Fruit fly (Drosophila melanogaster) whole organism, embryonic: ENCODE results near the gene CG12081.
A peak's percentile ranks its signal among the peaks of the same experiment; 100 is the strongest.

Experiments
- Abd-B ChIP-seq: fragments of 200-800 bp; sonication (Bioruptor generic); optimal IDR thresholded peaks from 2 replicates; lab custom pipeline; 2018; ENCODE audit warnings: missing biosample characterization, mild to moderate bottlenecking, missing genetic modification characterization, moderate library complexity
- CG10147 ChIP-seq: fragments of 200-800 bp; sonication (Bioruptor generic); optimal IDR thresholded peaks from 2 replicates; lab custom pipeline; 2019; ENCODE audit warnings: missing biosample characterization, mild to moderate bottlenecking, missing genetic modification characterization, moderate library complexity
- CG10274 ChIP-seq: fragments of 200-800 bp; sonication (Bioruptor generic); optimal IDR thresholded peaks from 3 replicates; lab custom pipeline; 2017; ENCODE audit warnings: missing biosample characterization, mild to moderate bottlenecking, missing genetic modification characterization
- CG12155 ChIP-seq: fragments of 200-800 bp; sonication (Bioruptor generic); optimal IDR thresholded peaks from 3 replicates; lab custom pipeline; 2016; ENCODE audit warnings: missing biosample characterization, missing genetic modification characterization
- CG13624 ChIP-seq: fragments of 200-800 bp; sonication (Bioruptor generic); optimal IDR thresholded peaks from 2 replicates; lab custom pipeline; 2016; ENCODE audit warnings: missing biosample characterization, missing genetic modification characterization
- CG14014 ChIP-seq: fragments of 200-800 bp; sonication (Bioruptor generic); IDR thresholded peaks from 2 replicates; pipeline ENCODE4 v1.3.6; 2022; ENCODE audit warnings: missing biosample characterization, missing genetic modification characterization
- CG1603 ChIP-seq: fragments of 200-800 bp; sonication (Bioruptor generic); optimal IDR thresholded peaks from 2 replicates; lab custom pipeline; 2019; ENCODE audit warnings: missing biosample characterization, mild to moderate bottlenecking, missing genetic modification characterization, moderate library complexity
- CG1647 ChIP-seq: fragments of 200-800 bp; sonication (Bioruptor generic); optimal IDR thresholded peaks from 3 replicates; lab custom pipeline; 2016; ENCODE audit warnings: missing biosample characterization, missing genetic modification characterization
- CG17359 ChIP-seq: fragments of 200-800 bp; sonication (Bioruptor generic); optimal IDR thresholded peaks from 3 replicates; lab custom pipeline; 2018; ENCODE audit warnings: missing biosample characterization, mild to moderate bottlenecking, missing genetic modification characterization, moderate library complexity
- CG17912 ChIP-seq: fragments of 200-800 bp; sonication (Bioruptor generic); optimal IDR thresholded peaks from 2 replicates; lab custom pipeline; 2018; ENCODE audit warnings: missing biosample characterization, mild to moderate bottlenecking, missing genetic modification characterization
- CG2889 ChIP-seq: fragments of 200-800 bp; sonication (Bioruptor generic); IDR thresholded peaks from 3 replicates; pipeline ENCODE4 v1.3.6; 2022; ENCODE audit warnings: missing biosample characterization, missing genetic modification characterization
- CG32772 ChIP-seq: fragments of 200-800 bp; sonication (Bioruptor generic); IDR thresholded peaks from 2 replicates; pipeline ENCODE4 v1.3.6; 2022; ENCODE audit warnings: missing biosample characterization, missing genetic modification characterization
- CG3838 ChIP-seq: fragments of 200-800 bp; sonication (Bioruptor generic); optimal IDR thresholded peaks from 3 replicates; lab custom pipeline; 2016; ENCODE audit warnings: missing biosample characterization, missing genetic modification characterization
- CG3847 ChIP-seq: fragments of 200-800 bp; sonication (Bioruptor generic); IDR thresholded peaks from 2 replicates; pipeline ENCODE4 v1.3.6; 2022; ENCODE audit warnings: missing biosample characterization, missing genetic modification characterization
- CG4282 ChIP-seq: fragments of 200-800 bp; sonication (Bioruptor generic); optimal IDR thresholded peaks from 2 replicates; lab custom pipeline; 2016; ENCODE audit warnings: missing biosample characterization, missing genetic modification characterization
- CG4617 ChIP-seq: fragments of 200-800 bp; sonication (Bioruptor generic); optimal IDR thresholded peaks from 3 replicates; lab custom pipeline; 2016; ENCODE audit warnings: missing biosample characterization, missing genetic modification characterization, borderline replicate concordance
- CG6254 ChIP-seq: fragments of 200-800 bp; sonication (Bioruptor generic); optimal IDR thresholded peaks from 3 replicates; lab custom pipeline; 2017; ENCODE audit warnings: mild to moderate bottlenecking, missing biosample characterization, missing genetic modification reagents, missing genetic modification characterization
- CG7271 ChIP-seq: fragments of 200-800 bp; sonication (Bioruptor generic); optimal IDR thresholded peaks from 2 replicates; lab custom pipeline; 2018; ENCODE audit warnings: missing biosample characterization, mild to moderate bottlenecking, missing genetic modification characterization, moderate library complexity
- CG9876 ChIP-seq: fragments of 200-800 bp; sonication (Bioruptor generic); optimal IDR thresholded peaks from 2 replicates; lab custom pipeline; 2016; ENCODE audit warnings: missing biosample characterization, missing genetic modification characterization
- Deaf1 ChIP-seq: fragments of 200-800 bp; optimal IDR thresholded peaks from 3 replicates; lab custom pipeline; 2019; ENCODE audit warnings: missing biosample characterization, mild to moderate bottlenecking, missing genetic modification characterization, moderate library complexity
- Doc3 ChIP-seq: fragments of 200-800 bp; sonication (Bioruptor generic); IDR thresholded peaks from 3 replicates; pipeline ENCODE4 v1.3.6; 2022; ENCODE audit warnings: missing biosample characterization, missing genetic modification characterization; ENCODE audit not compliant: partially characterized antibody
- Ets97D ChIP-seq: fragments of 200-800 bp; sonication (Bioruptor generic); optimal IDR thresholded peaks from 3 replicates; lab custom pipeline; 2016; ENCODE audit warnings: missing biosample characterization, missing genetic modification characterization
- Fer1 ChIP-seq: fragments of 200-800 bp; sonication (Bioruptor generic); optimal IDR thresholded peaks from 2 replicates; lab custom pipeline; 2017; ENCODE audit warnings: missing biosample characterization, mild to moderate bottlenecking, missing genetic modification characterization
- H15 ChIP-seq: fragments of 200-800 bp; sonication (Bioruptor generic); IDR thresholded peaks from 3 replicates; pipeline ENCODE4 v1.3.6; 2022; ENCODE audit warnings: missing biosample characterization, missing genetic modification characterization
- HLH3B ChIP-seq: fragments of 200-800 bp; sonication (Bioruptor generic); IDR thresholded peaks from 2 replicates; pipeline ENCODE4 v1.3.6; 2022; ENCODE audit warnings: missing biosample characterization, missing genetic modification characterization
- Meics ChIP-seq: fragments of 200-800 bp; sonication (Bioruptor generic); optimal IDR thresholded peaks from 2 replicates; lab custom pipeline; 2017; ENCODE audit warnings: missing biosample characterization, mild to moderate bottlenecking, missing genetic modification characterization
- Optix ChIP-seq: fragments of 200-800 bp; sonication (Bioruptor generic); IDR thresholded peaks from 3 replicates; pipeline ENCODE4 v1.3.6; 2022; ENCODE audit warnings: missing biosample characterization, missing genetic modification characterization
- Sin3A ChIP-seq: fragments of >200 bp; optimal IDR thresholded peaks from 2 replicates; lab custom pipeline; 2018
- ac ChIP-seq: fragments of 200-800 bp; sonication (Bioruptor generic); optimal IDR thresholded peaks from 3 replicates; lab custom pipeline; 2017; ENCODE audit warnings: missing biosample characterization, mild to moderate bottlenecking, missing genetic modification characterization
- caup ChIP-seq: fragments of 200-800 bp; sonication (Bioruptor generic); optimal IDR thresholded peaks from 3 replicates; lab custom pipeline; 2017; ENCODE audit warnings: missing biosample characterization, mild to moderate bottlenecking, missing genetic modification characterization, moderate library complexity; ENCODE audit not compliant: severe bottlenecking
- chif ChIP-seq, 2 experiments: fragments of 200-800 bp; sonication (Bioruptor generic); optimal IDR thresholded peaks; 3 replicates each; lab custom pipeline; 2016; ENCODE audit warnings: missing biosample characterization in 2 of 2, missing genetic modification characterization in 2 of 2
- crc ChIP-seq: fragments of 200-800 bp; sonication (Bioruptor generic); optimal IDR thresholded peaks from 2 replicates; lab custom pipeline; 2016; ENCODE audit warnings: missing biosample characterization, missing genetic modification characterization
- danr ChIP-seq: fragments of 200-800 bp; sonication (Bioruptor generic); IDR thresholded peaks from 2 replicates; pipeline ENCODE4 v1.3.6; 2022; ENCODE audit warnings: missing biosample characterization, missing genetic modification characterization
- dmrt11E ChIP-seq: fragments of 200-800 bp; sonication (Bioruptor generic); optimal IDR thresholded peaks from 3 replicates; lab custom pipeline; 2018; ENCODE audit warnings: missing biosample characterization, mild to moderate bottlenecking, missing genetic modification characterization, moderate library complexity
- dysf ChIP-seq: fragments of 200-800 bp; sonication (Bioruptor generic); IDR thresholded peaks from 3 replicates; pipeline ENCODE4 v1.3.6; 2022; ENCODE audit warnings: missing biosample characterization, missing genetic modification characterization
- fd3F ChIP-seq: fragments of 200-800 bp; sonication (Bioruptor generic); optimal IDR thresholded peaks from 2 replicates; lab custom pipeline; 2018; ENCODE audit warnings: missing biosample characterization, mild to moderate bottlenecking, missing genetic modification characterization, moderate library complexity
- fd64A ChIP-seq: fragments of 200-800 bp; sonication (Bioruptor generic); optimal IDR thresholded peaks from 3 replicates; lab custom pipeline; 2018; ENCODE audit warnings: missing biosample characterization, mild to moderate bottlenecking, missing genetic modification characterization
- fu2 ChIP-seq: fragments of 200-800 bp; sonication (Bioruptor generic); optimal IDR thresholded peaks from 2 replicates; lab custom pipeline; 2016; ENCODE audit warnings: missing biosample characterization, missing genetic modification characterization
- jumu ChIP-seq: fragments of 200-800 bp; sonication (Bioruptor generic); optimal IDR thresholded peaks from 3 replicates; lab custom pipeline; 2016; ENCODE audit warnings: missing biosample characterization, missing genetic modification characterization
- kah ChIP-seq: fragments of 200-800 bp; sonication (Bioruptor generic); optimal IDR thresholded peaks from 2 replicates; lab custom pipeline; 2018; ENCODE audit warnings: missing biosample characterization, mild to moderate bottlenecking, missing genetic modification characterization
- ranshi ChIP-seq: fragments of 200-800 bp; sonication (Bioruptor generic); IDR thresholded peaks from 2 replicates; pipeline ENCODE4 v1.3.6; 2022; ENCODE audit warnings: missing biosample characterization, missing genetic modification characterization
- repo ChIP-seq: fragments of 200-800 bp; sonication (Bioruptor generic); optimal IDR thresholded peaks from 2 replicates; lab custom pipeline; 2016; ENCODE audit warnings: missing biosample characterization, missing genetic modification characterization
- shn ChIP-seq: fragments of 200-800 bp; sonication (Bioruptor generic); optimal IDR thresholded peaks from 3 replicates; lab custom pipeline; 2016; ENCODE audit warnings: missing biosample characterization, missing genetic modification characterization
- sisA ChIP-seq: fragments of 200-800 bp; sonication (Bioruptor generic); IDR thresholded peaks from 2 replicates; pipeline ENCODE4 v1.3.6; 2022; ENCODE audit warnings: missing biosample characterization, missing genetic modification characterization
- slou ChIP-seq: fragments of 200-800 bp; sonication (Bioruptor generic); optimal IDR thresholded peaks from 3 replicates; lab custom pipeline; 2016; ENCODE audit warnings: missing biosample characterization, missing genetic modification characterization
- stc ChIP-seq: fragments of 200-800 bp; sonication (Bioruptor generic); IDR thresholded peaks from 2 replicates; pipeline ENCODE4 v1.3.6; 2022; ENCODE audit warnings: missing biosample characterization, missing genetic modification characterization
- stwl ChIP-seq: fragments of 200-800 bp; sonication (Bioruptor generic); optimal IDR thresholded peaks from 3 replicates; lab custom pipeline; 2018; ENCODE audit warnings: missing biosample characterization, mild to moderate bottlenecking, missing genetic modification characterization, moderate library complexity
- tgo ChIP-seq: fragments of 200-800 bp; sonication (Bioruptor generic); IDR thresholded peaks from 3 replicates; pipeline ENCODE4 v1.3.6; 2022; ENCODE audit warnings: missing biosample characterization, missing genetic modification characterization
- tio ChIP-seq: fragments of 200-800 bp; sonication (Bioruptor generic); optimal IDR thresholded peaks from 2 replicates; lab custom pipeline; 2017; ENCODE audit warnings: missing biosample characterization, missing genetic modification characterization, inconsistent platforms
- tna ChIP-seq: fragments of 200-800 bp; sonication (Bioruptor generic); IDR thresholded peaks from 2 replicates; pipeline ENCODE4 v1.3.6; 2022; ENCODE audit warnings: missing biosample characterization, missing genetic modification characterization; ENCODE audit not compliant: partially characterized antibody
- usp ChIP-seq: fragments of >200 bp; optimal IDR thresholded peaks from 2 replicates; lab custom pipeline; 2017; ENCODE audit warnings: missing biosample characterization, missing genetic modification characterization
- vnd ChIP-seq: fragments of 200-800 bp; sonication (Bioruptor generic); IDR thresholded peaks from 3 replicates; pipeline ENCODE4 v1.3.6; 2022; ENCODE audit warnings: missing biosample characterization, missing genetic modification characterization; ENCODE audit not compliant: partially characterized antibody

CG12081 gene

dm6 chrX:8606206-8606605, 17.6 kb downstream of the CG12081 start, which contains the start of gene Caf1-180 (continued):
- TF ChIP-seq CG2889 (GFP tag; lab: Robert Waterston, UW) (no peak), CG10274 (GFP tag; lab: Kevin White, UChicago) (no peak), fu2 (GFP tag; lab: Kevin White, UChicago) (peak; percentile 1), CG12155 (GFP tag; lab: Kevin White, UChicago) (no peak), CG1647 (GFP tag; lab: Kevin White, UChicago) (no peak), slou (no peak), CG6254 (GFP tag; lab: Kevin White, UChicago) (no peak), CG7271 (tag; lab: Kevin White, UChicago) (no peak), sisA (0 out of 2 replicates have a peak, but pooled peaks have one; percentile 9), vnd (GFP tag; lab: Robert Waterston, UW) (peak; percentile 76), HLH3B (no peak), CG4282 (GFP tag; lab: Kevin White, UChicago) (peak; percentile 45), chif (GFP tag; optimal IDR thresholded peaks at IDR 0.05; lab: Kevin White, UChicago) (peak in 1 of 2 experiments; percentile 31), ranshi (GFP tag; lab: Robert Waterston, UW) (no peak), Sin3A (lab: Kevin White, UChicago) (peak; percentile 58), repo (GFP tag; lab: Kevin White, UChicago) (no peak), Ets97D (GFP tag; lab: Kevin White, UChicago) (peak; percentile 66), Optix (GFP tag; lab: Robert Waterston, UW) (no peak), danr (no peak), CG10147 (GFP tag; lab: Kevin White, UChicago) (no peak), tna (GFP tag; lab: Robert Waterston, UW) (peak; percentile 57; the same call in 1 of the 2 replicates), CG4617 (GFP tag; lab: Kevin White, UChicago) (peak; percentile 54), CG13624 (peak; percentile 37), CG9876 (GFP tag; lab: Kevin White, UChicago) (peak; percentile 18), CG3838 (GFP tag; lab: Kevin White, UChicago) (no peak), CG17912 (GFP tag; lab: Kevin White, UChicago) (peak; percentile 43), stwl (tag; lab: Kevin White, UChicago) (peak; percentile 43), crc (GFP tag; lab: Kevin White, UChicago) (no peak), dysf (GFP tag; lab: Robert Waterston, UW) (peak; percentile 41; the same call in 1 of the 3 replicates), Abd-B (no peak), caup (GFP tag; lab: Kevin White, UChicago) (no peak), Doc3 (GFP tag; lab: Robert Waterston, UW) (peak; percentile 63), H15 (no peak), ac (GFP tag; lab: Kevin White, UChicago) (no peak), Meics (GFP tag; lab: Kevin White, UChicago) (no peak), tgo (GFP tag; lab: Robert Waterston, UW) (no peak), Fer1 (GFP tag; lab: Kevin White, UChicago) (no peak), CG3847 (GFP tag; lab: Robert Waterston, UW) (peak; percentile 61; the same call in 1 of the 2 replicates), shn (GFP tag; lab: Kevin White, UChicago) (peak; percentile 8), usp (GFP tag; lab: Kevin White, UChicago) (no peak), Deaf1 (no peak), fd64A (GFP tag; lab: Kevin White, UChicago) (no peak), fd3F (GFP tag; lab: Kevin White, UChicago) (no peak), kah (GFP tag; lab: Kevin White, UChicago) (no peak), tio (GFP tag; lab: Kevin White, UChicago) (no peak), CG1603 (peak; percentile 70), jumu (peak; percentile 36), CG14014 (GFP tag; lab: Robert Waterston, UW) (no peak), CG17359 (tag; lab: Kevin White, UChicago) (no peak), CG32772 (no peak), stc (no peak), dmrt11E (tag; lab: Kevin White, UChicago) (no peak)
